Worm (Caenorhabditis elegans) whole organism, L3 larva: ENCODE results near the gene srw-51.

Source experiments
- R02D3.7 ChIP-seq: fragments of 150-350 bp; optimal IDR thresholded peaks from 2 replicates; lab custom pipeline; 2014; ENCODE audit warnings: missing biosample characterization, missing genetic modification characterization
- pha-4 ChIP-seq: fragments of 150-350 bp; optimal IDR thresholded peaks from 2 replicates; lab custom pipeline; 2014; ENCODE audit warnings: missing biosample characterization, missing genetic modification reagents, missing genetic modification characterization

ce11 chrV:17215602-17216001, 44.9 kb upstream of the srw-51 start:
- TF ChIP-seq R02D3.7 (no peak), pha-4 (tag; lab: Kevin White, UChicago) (no peak)
